Worm (Caenorhabditis elegans) whole organism, late embryonic: ENCODE results near the gene npr-2.

Experiments
- C08G9.2 ChIP-seq: sonication (generic microtip); optimal IDR thresholded peaks from 2 replicates; lab custom pipeline; 2016; ENCODE audit warnings: mild to moderate bottlenecking, missing genetic modification characterization, moderate library complexity, missing compliant biosample characterization
- C38D4.7 ChIP-seq: fragments of 200-800 bp; sonication (Bioruptor generic); optimal IDR thresholded peaks from 2 replicates; lab custom pipeline; 2018; ENCODE audit warnings: mild to moderate bottlenecking, missing genetic modification characterization, moderate library complexity, missing compliant biosample characterization
- F13H6.1 ChIP-seq: sonication (generic microtip); optimal IDR thresholded peaks from 2 replicates; lab custom pipeline; 2016; ENCODE audit warnings: missing genetic modification characterization, missing compliant biosample characterization
- K02D7.2 ChIP-seq: sonication (generic microtip); optimal IDR thresholded peaks from 2 replicates; lab custom pipeline; 2017; ENCODE audit warnings: mild to moderate bottlenecking, missing genetic modification characterization, missing compliant biosample characterization
- K09A11.1 ChIP-seq: sonication (generic microtip); optimal IDR thresholded peaks from 2 replicates; lab custom pipeline; 2017; ENCODE audit warnings: antibody characterized with exemption, mild to moderate bottlenecking, missing genetic modification characterization, missing compliant biosample characterization; ENCODE audit not compliant: insufficient read depth
- T23F11.4 ChIP-seq: fragments of 200-800 bp; sonication (Bioruptor generic); optimal IDR thresholded peaks from 2 replicates; lab custom pipeline; 2018; ENCODE audit warnings: mild to moderate bottlenecking, missing genetic modification characterization, missing compliant biosample characterization
- Y22D7AL.16 ChIP-seq: sonication (generic microtip); optimal IDR thresholded peaks from 2 replicates; lab custom pipeline; 2016; ENCODE audit warnings: missing genetic modification characterization, missing compliant biosample characterization
- ahr-1 ChIP-seq: sonication (generic microtip); optimal IDR thresholded peaks from 2 replicates; lab custom pipeline; 2016; ENCODE audit warnings: missing genetic modification characterization, missing compliant biosample characterization
- ceh-18 ChIP-seq: sonication (generic microtip); optimal IDR thresholded peaks from 2 replicates; lab custom pipeline; 2016; ENCODE audit warnings: missing genetic modification characterization, missing compliant biosample characterization
- ceh-24 ChIP-seq: sonication (generic microtip); optimal IDR thresholded peaks from 2 replicates; lab custom pipeline; 2016; ENCODE audit warnings: mild to moderate bottlenecking, missing genetic modification characterization, missing compliant biosample characterization
- ceh-30 ChIP-seq: fragments of 150-350 bp; optimal IDR thresholded peaks from 2 replicates; lab custom pipeline; 2014; ENCODE audit warnings: missing biosample characterization, missing genetic modification characterization
- ceh-6 ChIP-seq: fragments of 200-800 bp; sonication (Bioruptor generic); optimal IDR thresholded peaks from 2 replicates; lab custom pipeline; 2018; ENCODE audit warnings: mild to moderate bottlenecking, missing genetic modification characterization, missing compliant biosample characterization
- che-1 ChIP-seq: sonication (generic microtip); optimal IDR thresholded peaks from 2 replicates; lab custom pipeline; 2016; ENCODE audit warnings: mild to moderate bottlenecking, missing genetic modification characterization, missing compliant biosample characterization
- elt-4 ChIP-seq: sonication (generic microtip); optimal IDR thresholded peaks from 2 replicates; lab custom pipeline; 2016; ENCODE audit warnings: missing genetic modification characterization, missing compliant biosample characterization
- eyg-1 ChIP-seq: sonication (generic microtip); optimal IDR thresholded peaks from 2 replicates; lab custom pipeline; 2016; ENCODE audit warnings: missing genotype, missing genetic modification characterization, missing compliant biosample characterization
- fkh-6 ChIP-seq: sonication (generic microtip); optimal IDR thresholded peaks from 2 replicates; lab custom pipeline; 2016; ENCODE audit warnings: missing genetic modification characterization, missing compliant biosample characterization
- gmeb-2 ChIP-seq: sonication (generic microtip); optimal IDR thresholded peaks from 2 replicates; lab custom pipeline; 2016; ENCODE audit warnings: missing genetic modification characterization, inconsistent platforms, missing compliant biosample characterization
- hlh-15 ChIP-seq: sonication (generic microtip); optimal IDR thresholded peaks from 2 replicates; lab custom pipeline; 2016; ENCODE audit warnings: missing genetic modification characterization, missing compliant biosample characterization
- hlh-8 ChIP-seq: sonication (generic microtip); optimal IDR thresholded peaks from 2 replicates; lab custom pipeline; 2016; ENCODE audit warnings: missing genotype, missing genetic modification characterization, missing compliant biosample characterization
- lim-6 ChIP-seq: sonication (generic microtip); optimal IDR thresholded peaks from 2 replicates; lab custom pipeline; 2016; ENCODE audit warnings: missing genetic modification characterization, missing compliant biosample characterization
- lin-11 ChIP-seq: fragments of 200-800 bp; sonication (Bioruptor generic); optimal IDR thresholded peaks from 2 replicates; lab custom pipeline; 2018; ENCODE audit warnings: mild to moderate bottlenecking, missing genetic modification characterization, missing compliant biosample characterization
- madf-2 ChIP-seq: sonication (generic microtip); optimal IDR thresholded peaks from 2 replicates; lab custom pipeline; 2017; ENCODE audit warnings: missing genetic modification characterization, missing compliant biosample characterization
- nhr-11 ChIP-seq: fragments of 150-350 bp; optimal IDR thresholded peaks from 2 replicates; lab custom pipeline; 2014; ENCODE audit warnings: missing biosample characterization, missing genetic modification characterization
- pag-3 ChIP-seq: sonication (generic microtip); optimal IDR thresholded peaks from 2 replicates; lab custom pipeline; 2016; ENCODE audit warnings: missing compliant biosample characterization, missing genetic modification characterization, borderline replicate concordance
- pax-1 ChIP-seq: fragments of 150-350 bp; optimal IDR thresholded peaks from 2 replicates; lab custom pipeline; 2014; ENCODE audit warnings: missing biosample characterization, missing genetic modification characterization
- pha-4 ChIP-seq: fragments of 150-350 bp; optimal IDR thresholded peaks from 2 replicates; lab custom pipeline; 2018; ENCODE audit warnings: missing biosample characterization, missing genetic modification reagents, missing genetic modification characterization
- pros-1 ChIP-seq: fragments of 150-350 bp; optimal IDR thresholded peaks from 2 replicates; lab custom pipeline; 2014; ENCODE audit warnings: missing biosample characterization, missing genetic modification reagents, missing genetic modification characterization
- ref-2 ChIP-seq: sonication (generic microtip); optimal IDR thresholded peaks from 2 replicates; lab custom pipeline; 2016; ENCODE audit warnings: missing genetic modification characterization, missing compliant biosample characterization
- rnt-1 ChIP-seq: sonication (generic microtip); optimal IDR thresholded peaks from 2 replicates; lab custom pipeline; 2016; ENCODE audit warnings: missing genetic modification characterization, missing compliant biosample characterization
- sox-4 ChIP-seq: sonication (generic microtip); optimal IDR thresholded peaks from 2 replicates; lab custom pipeline; 2017; ENCODE audit warnings: mild to moderate bottlenecking, missing genetic modification characterization, inconsistent platforms, missing compliant biosample characterization
- syd-9 ChIP-seq: sonication (generic microtip); optimal IDR thresholded peaks from 2 replicates; lab custom pipeline; 2016; ENCODE audit warnings: mild to moderate bottlenecking, missing genetic modification characterization, moderate library complexity, missing compliant biosample characterization
- tbx-7 ChIP-seq: sonication (generic microtip); optimal IDR thresholded peaks from 2 replicates; lab custom pipeline; 2016; ENCODE audit warnings: missing genotype, missing genetic modification characterization, missing compliant biosample characterization
- unc-3 ChIP-seq, 2 experiments: fragments of 200-800 bp in 1 of 2; sonication (Bioruptor generic) in 1 of 2; sonication (generic microtip) in 1 of 2; conservative IDR thresholded peaks in 1 of 2; optimal IDR thresholded peaks in 1 of 2; 2 replicates each; pipeline versions ENCODE4 v1.3.6 to Lab custom; 2016 to 2022; ENCODE audit warnings: missing compliant biosample characterization in 2 of 2, missing genetic modification characterization in 2 of 2, missing genetic modification reagents in 1 of 2
- unc-42 ChIP-seq: sonication (generic microtip); optimal IDR thresholded peaks from 2 replicates; lab custom pipeline; 2016; ENCODE audit warnings: missing genotype, missing genetic modification characterization, missing compliant biosample characterization
- unc-86 ChIP-seq: sonication (generic microtip); optimal IDR thresholded peaks from 2 replicates; lab custom pipeline; 2016; ENCODE audit warnings: missing genetic modification characterization, missing compliant biosample characterization
- ztf-16 ChIP-seq: sonication (generic microtip); optimal IDR thresholded peaks from 2 replicates; lab custom pipeline; 2017; ENCODE audit warnings: missing genetic modification characterization, missing compliant biosample characterization

npr-2 gene

ce11 chrIV:9624275-9624674, 44.4 kb upstream of the npr-2 start, which contains the start of gene W09C2.8:
TSS of gene W09C2.8 (minus strand) at chrIV:9624375.
- TF ChIP-seq lim-6 (tag; lab: Kevin White, UChicago) (no peak), sox-4 (no peak), ref-2 (tag; lab: Kevin White, UChicago) (no peak), F13H6.1 (tag; lab: Kevin White, UChicago) (no peak), ceh-30 (no peak), madf-2 (tag; lab: Kevin White, UChicago) (no peak), C38D4.7 (GFP tag; lab: Kevin White, UChicago) (no peak), K09A11.1 (tag; lab: Kevin White, UChicago) (no peak)

- TF ChIP-seq F13H6.1 (tag; lab: Kevin White, UChicago) (no peak), ceh-18 (no peak), ztf-16 (no peak), hlh-15 (tag; lab: Kevin White, UChicago) (no peak), pros-1 (tag; lab: Kevin White, UChicago) (no peak), syd-9 (tag; lab: Kevin White, UChicago) (no peak), unc-86 (tag; lab: Kevin White, UChicago) (no peak), rnt-1 (tag; lab: Kevin White, UChicago) (no peak), pax-1 (tag; lab: Kevin White, UChicago) (no peak), ceh-6 (GFP tag; lab: Kevin White, UChicago) (no peak), lim-6 (tag; lab: Kevin White, UChicago) (no peak), K02D7.2 (no peak), fkh-6 (tag; lab: Kevin White, UChicago) (no peak), lin-11 (no peak), ceh-30 (no peak)
- TF ChIP-seq, all 69 proteins: peak for 0
Observed at ce11 chrIV:9623269-9623668, 43.3 kb upstream of the npr-2 start, which contains the start of gene W09C2.9. TSS of gene W09C2.9 (minus strand) at chrIV:9623369.

ce11 chrIV:9622272-9622671, 42.4 kb upstream of the npr-2 start, which contains the start of gene W09C2.7:
TSS of gene W09C2.7 (minus strand) at chrIV:9622372.
- TF ChIP-seq T23F11.4 (no peak), nhr-11 (no peak), rnt-1 (tag; lab: Kevin White, UChicago) (no peak), eyg-1 (tag; lab: Kevin White, UChicago) (no peak), ref-2 (tag; lab: Kevin White, UChicago) (no peak), ahr-1 (no peak), gmeb-2 (no peak)

ce11 chrIV:9618836-9619235, 38.9 kb upstream of the npr-2 start:
- no peak for TF ChIP-seq ceh-24 (tag; lab: Kevin White, UChicago)
- no peak for TF ChIP-seq unc-42 (tag; lab: Kevin White, UChicago)
- no peak for TF ChIP-seq madf-2 (tag; lab: Kevin White, UChicago)
- TF ChIP-seq che-1: no peak
- TF ChIP-seq T23F11.4: no peak
- no peak for TF ChIP-seq tbx-7 (tag; lab: Kevin White, UChicago)
- no peak for TF ChIP-seq K09A11.1 (tag; lab: Kevin White, UChicago)
- no peak for TF ChIP-seq hlh-8 (tag; lab: Kevin White, UChicago)
- no peak for TF ChIP-seq syd-9 (tag; lab: Kevin White, UChicago)
- no peak for TF ChIP-seq C08G9.2
- TF ChIP-seq unc-3 (GFP tag; conservative IDR thresholded peaks at IDR 0.05; lab: Robert Waterston, UW): no peak
- no peak for TF ChIP-seq unc-3 (tag; optimal IDR thresholded peaks at IDR 0.05; lab: Kevin White, UChicago)

- no peak for TF ChIP-seq Y22D7AL.16 (tag; lab: Kevin White, UChicago)
- no peak for TF ChIP-seq pha-4
- no peak for TF ChIP-seq che-1
- TF ChIP-seq ceh-18: no peak
- no peak for TF ChIP-seq elt-4 (tag; lab: Kevin White, UChicago)
- no peak for TF ChIP-seq rnt-1 (tag; lab: Kevin White, UChicago)
- no peak for TF ChIP-seq pag-3 (tag; lab: Kevin White, UChicago)
- TF ChIP-seq tbx-7 (tag; lab: Kevin White, UChicago): no peak
Observed at ce11 chrIV:9618015-9618414, 38.1 kb upstream of the npr-2 start.
